Worm (Caenorhabditis elegans): ENCODE data around the gene cyp-14A5.

Gene cyp-14A5

ce11 chrV:5454955-5455354 lies 31.9 kb upstream of the cyp-14A5 start:
- TF ChIP-seq F55B11.4 (tag; optimal IDR thresholded peaks at IDR 0.05; ENCODE audit: borderline replicate concordance, insufficient read depth) = no peak
- no peak for TF ChIP-seq egrh-3 (GFP tag; IDR thresholded peaks at IDR 0.05)
- TF ChIP-seq xnd-1 (tag; optimal IDR thresholded peaks at IDR 0.05) = no peak
- no peak for TF ChIP-seq tbx-9 (tag; optimal IDR thresholded peaks at IDR 0.05; ENCODE audit: borderline replicate concordance)
- no peak for TF ChIP-seq F22D6.2 (tag; optimal IDR thresholded peaks at IDR 0.05)
- TF ChIP-seq lsl-1 (GFP tag; optimal IDR thresholded peaks at IDR 0.05) = no peak
- no peak for TF ChIP-seq dpl-1 (GFP tag; optimal IDR thresholded peaks at IDR 0.05)
- no peak for TF ChIP-seq ceh-27 (GFP tag; optimal IDR thresholded peaks at IDR 0.05)
- no peak for TF ChIP-seq F10E7.11 (tag; optimal IDR thresholded peaks at IDR 0.05)
- TF ChIP-seq atf-7 (tag; optimal IDR thresholded peaks at IDR 0.05) = no peak
- TF ChIP-seq ceh-100 (GFP tag; IDR thresholded peaks at IDR 0.05) = no peak
- TF ChIP-seq ztf-18 (tag; optimal IDR thresholded peaks at IDR 0.05) = no peak
- no peak for TF ChIP-seq K11D2.4 (GFP tag; IDR thresholded peaks at IDR 0.05)
- TF ChIP-seq mcd-1 (GFP tag; IDR thresholded peaks at IDR 0.05) = no peak

ce11 chrV:5453615-5454014 lies 30.5 kb upstream of the cyp-14A5 start, which contains the start of gene glc-3:
glc-3 (minus strand) TSS chrV:5453715.
- TF ChIP-seq snpc-1.3 (tag; optimal IDR thresholded peaks at IDR 0.05; ENCODE audit: insufficient read depth) = no peak

- TF ChIP-seq C17E4.6 (GFP tag; IDR thresholded peaks at IDR 0.05) (no peak), dpl-1 (GFP tag; optimal IDR thresholded peaks at IDR 0.05) (no peak), lin-54 (GFP tag; optimal IDR thresholded peaks at IDR 0.05) (no peak), F23B12.7 (tag; optimal IDR thresholded peaks at IDR 0.05; ENCODE audit: insufficient read depth) (no peak), Y53F4B.3 (GFP tag; IDR thresholded peaks at IDR 0.05) (no peak), ztf-26 (tag; optimal IDR thresholded peaks at IDR 0.05) (no peak), nhr-120 (GFP tag; IDR thresholded peaks at IDR 0.05) (no peak)
Observed at ce11 chrV:5450742-5451141, 27.7 kb upstream of the cyp-14A5 start.

ce11 chrV:5447057-5447456 lies 24.0 kb upstream of the cyp-14A5 start:
- TF ChIP-seq somi-1 (GFP tag; optimal IDR thresholded peaks at IDR 0.05) (no peak), ztf-18 (tag; optimal IDR thresholded peaks at IDR 0.05) (no peak), lin-35 (GFP tag; optimal IDR thresholded peaks at IDR 0.05) (no peak), dpff-1 (tag; optimal IDR thresholded peaks at IDR 0.05) (no peak)

- no peak for TF ChIP-seq ekl-4 (GFP tag; IDR thresholded peaks at IDR 0.05)
Observed at ce11 chrV:5445839-5446238, 22.8 kb upstream of the cyp-14A5 start, which contains the start of gene F08F3.1. F08F3.1 (plus strand) TSS chrV:5446139.

ce11 chrV:5444037-5444436 lies 21.0 kb upstream of the cyp-14A5 start:
- TF ChIP-seq T07F8.4 (tag; optimal IDR thresholded peaks at IDR 0.05) (no peak), dox-1 (GFP tag; IDR thresholded peaks at IDR 0.05) (no peak), K11D2.4 (GFP tag; IDR thresholded peaks at IDR 0.05) (no peak), snpc-3.4 (tag; optimal IDR thresholded peaks at IDR 0.05) (no peak), B0261.1 (tag; optimal IDR thresholded peaks at IDR 0.05) (no peak), ztf-18 (tag; optimal IDR thresholded peaks at IDR 0.05) (no peak), K12H6.12 (tag; optimal IDR thresholded peaks at IDR 0.05) (no peak)
